Worm (Caenorhabditis elegans): ENCODE measurements around the gene Y7A5A.6.

- TF ChIP-seq dao-5 (tag; optimal IDR thresholded peaks at IDR 0.05) (no peak), him-1 (tag; optimal IDR thresholded peaks at IDR 0.05) (no peak)
These were observed 29.5 kb downstream of the Y7A5A.6 start for ce11 chrX:15769895-15770559.
